Fruit fly (Drosophila melanogaster) whole organism, embryonic: ENCODE measurements around the gene AstA.

Source experiments
- ATbp ChIP-seq: fragments of 200-800 bp; sonication (Bioruptor generic); optimal IDR thresholded peaks from 2 replicates; lab custom pipeline; 2017; ENCODE audit warnings: missing biosample characterization, mild to moderate bottlenecking, missing genetic modification characterization, missing genetic modification reagents
- Antp ChIP-seq: fragments of 200-800 bp; sonication (Bioruptor generic); optimal IDR thresholded peaks from 3 replicates; lab custom pipeline; 2016; ENCODE audit warnings: missing biosample characterization, missing genetic modification characterization
- B-H1 ChIP-seq: fragments of 200-800 bp; sonication (Bioruptor generic); IDR thresholded peaks from 3 replicates; pipeline ENCODE4 v1.3.6; 2022; ENCODE audit warnings: missing biosample characterization, missing genetic modification characterization
- CG11504 ChIP-seq: fragments of 200-800 bp; sonication (Bioruptor generic); optimal IDR thresholded peaks from 3 replicates; lab custom pipeline; 2019; ENCODE audit warnings: missing biosample characterization, mild to moderate bottlenecking, missing genetic modification characterization, moderate library complexity
- CG12104 ChIP-seq: fragments of 200-800 bp; sonication (Bioruptor generic); optimal IDR thresholded peaks from 3 replicates; lab custom pipeline; 2016; ENCODE audit warnings: missing biosample characterization, missing genetic modification characterization
- CG12155 ChIP-seq: fragments of 200-800 bp; sonication (Bioruptor generic); optimal IDR thresholded peaks from 3 replicates; lab custom pipeline; 2016; ENCODE audit warnings: missing biosample characterization, missing genetic modification characterization
- CG12942 ChIP-seq: fragments of 200-800 bp; sonication (Bioruptor generic); optimal IDR thresholded peaks from 3 replicates; lab custom pipeline; 2016; ENCODE audit warnings: missing biosample characterization, missing genetic modification characterization
- CG14860 ChIP-seq: fragments of 200-800 bp; sonication (Bioruptor generic); IDR thresholded peaks from 3 replicates; pipeline ENCODE4 v1.3.6; 2022; ENCODE audit warnings: missing biosample characterization, missing genetic modification characterization; ENCODE audit not compliant: partially characterized antibody
- CG15514 ChIP-seq: fragments of 200-800 bp; sonication (Bioruptor generic); optimal IDR thresholded peaks from 3 replicates; lab custom pipeline; 2017; ENCODE audit warnings: missing biosample characterization, missing genetic modification characterization, mild to moderate bottlenecking, moderate library complexity, missing genetic modification reagents
- CG15696 ChIP-seq: fragments of 200-800 bp; sonication (Bioruptor generic); optimal IDR thresholded peaks from 2 replicates; lab custom pipeline; 2019; ENCODE audit warnings: missing biosample characterization, mild to moderate bottlenecking, missing genetic modification characterization, moderate library complexity
- CG16863 ChIP-seq: fragments of 200-800 bp; sonication (Bioruptor generic); optimal IDR thresholded peaks from 3 replicates; lab custom pipeline; 2016; ENCODE audit warnings: missing biosample characterization, missing genetic modification characterization
- CG18619 ChIP-seq: fragments of 200-800 bp; sonication (Bioruptor generic); optimal IDR thresholded peaks from 3 replicates; lab custom pipeline; 2017; ENCODE audit warnings: missing biosample characterization, mild to moderate bottlenecking, missing genetic modification characterization
- CG32772 ChIP-seq: fragments of 200-800 bp; sonication (Bioruptor generic); IDR thresholded peaks from 2 replicates; pipeline ENCODE4 v1.3.6; 2022; ENCODE audit warnings: missing biosample characterization, missing genetic modification characterization
- CG34422 ChIP-seq: fragments of 200-800 bp; sonication (Bioruptor generic); IDR thresholded peaks from 3 replicates; pipeline ENCODE4 v1.3.6; 2022; ENCODE audit warnings: missing biosample characterization, missing genetic modification characterization
- CG42726 ChIP-seq: fragments of 200-800 bp; sonication (Bioruptor generic); IDR thresholded peaks from 2 replicates; pipeline ENCODE4 v1.3.6; 2022; ENCODE audit warnings: missing biosample characterization, missing genetic modification characterization; ENCODE audit not compliant: partially characterized antibody
- CG4360 ChIP-seq: fragments of 200-800 bp; sonication (Bioruptor generic); IDR thresholded peaks from 2 replicates; pipeline ENCODE4 v1.3.6; 2022; ENCODE audit warnings: missing biosample characterization, missing genetic modification characterization
- CG4730 ChIP-seq: fragments of 200-800 bp; sonication (Bioruptor generic); IDR thresholded peaks from 2 replicates; pipeline ENCODE4 v1.3.6; 2022; ENCODE audit warnings: missing biosample characterization, missing genetic modification characterization
- CG5245 ChIP-seq: fragments of 200-800 bp; sonication (Bioruptor generic); optimal IDR thresholded peaks from 3 replicates; lab custom pipeline; 2016; ENCODE audit warnings: missing biosample characterization, missing genetic modification characterization
- CG5953 ChIP-seq: fragments of 200-800 bp; sonication (Bioruptor generic); IDR thresholded peaks from 2 replicates; pipeline ENCODE4 v1.3.6; 2022; ENCODE audit warnings: missing biosample characterization, missing genetic modification characterization
- CG7745 ChIP-seq: fragments of 200-800 bp; sonication (Bioruptor generic); optimal IDR thresholded peaks from 2 replicates; lab custom pipeline; 2018; ENCODE audit warnings: missing biosample characterization, mild to moderate bottlenecking, missing genetic modification characterization, moderate library complexity
- CG8290 ChIP-seq, 3 experiments: fragments of 200-800 bp; sonication (Bioruptor generic); optimal IDR thresholded peaks; 2 replicates each; lab custom pipeline; 2016 to 2019; ENCODE audit warnings: missing biosample characterization in 3 of 3, missing genetic modification characterization in 3 of 3, mild to moderate bottlenecking in 2 of 3, moderate library complexity in 1 of 3
- CG8359 ChIP-seq: fragments of 200-800 bp; sonication (Bioruptor generic); optimal IDR thresholded peaks from 2 replicates; lab custom pipeline; 2017; ENCODE audit warnings: missing biosample characterization, mild to moderate bottlenecking, missing genetic modification characterization, borderline replicate concordance
- CG9437 ChIP-seq: fragments of 200-800 bp; sonication (Bioruptor generic); optimal IDR thresholded peaks from 2 replicates; lab custom pipeline; 2018; ENCODE audit warnings: missing biosample characterization, mild to moderate bottlenecking, missing genetic modification characterization
- CG9609 ChIP-seq: fragments of 200-800 bp; sonication (Bioruptor generic); optimal IDR thresholded peaks from 3 replicates; lab custom pipeline; 2016; ENCODE audit warnings: missing biosample characterization, missing genetic modification characterization
- Dad ChIP-seq: fragments of 200-800 bp; sonication (Bioruptor generic); optimal IDR thresholded peaks from 3 replicates; lab custom pipeline; 2016; ENCODE audit warnings: missing biosample characterization, missing genetic modification characterization
- Hr3 ChIP-seq: fragments of 200-800 bp; sonication (Bioruptor generic); optimal IDR thresholded peaks from 3 replicates; lab custom pipeline; 2016; ENCODE audit warnings: missing biosample characterization, missing genetic modification characterization
- Kr ChIP-seq: fragments of 200-800 bp; sonication (Bioruptor generic); optimal IDR thresholded peaks from 2 replicates; lab custom pipeline; 2017; ENCODE audit warnings: missing biosample characterization, mild to moderate bottlenecking, missing genetic modification characterization
- Mad ChIP-seq: fragments of 200-800 bp; sonication (Bioruptor generic); optimal IDR thresholded peaks from 2 replicates; lab custom pipeline; 2016; ENCODE audit warnings: missing biosample characterization, missing genetic modification characterization
- NK7.1 ChIP-seq: fragments of 200-800 bp; sonication (Bioruptor generic); optimal IDR thresholded peaks from 3 replicates; lab custom pipeline; 2016; ENCODE audit warnings: missing biosample characterization, missing genetic modification characterization
- Sox102F ChIP-seq: fragments of 200-800 bp; sonication (Bioruptor generic); optimal IDR thresholded peaks from 2 replicates; lab custom pipeline; 2018; ENCODE audit warnings: missing biosample characterization, mild to moderate bottlenecking, missing genetic modification characterization, moderate library complexity
- YL-1 ChIP-seq: fragments of 200-800 bp; sonication (Bioruptor generic); optimal IDR thresholded peaks from 3 replicates; lab custom pipeline; 2017; ENCODE audit warnings: missing biosample characterization, mild to moderate bottlenecking, missing genetic modification characterization
- ap ChIP-seq: fragments of 200-800 bp; sonication (Bioruptor generic); IDR thresholded peaks from 2 replicates; pipeline ENCODE4 v1.3.6; 2022; ENCODE audit warnings: missing biosample characterization, missing genetic modification characterization
- cg ChIP-seq: fragments of 200-800 bp; sonication (Bioruptor generic); optimal IDR thresholded peaks from 3 replicates; lab custom pipeline; 2019; ENCODE audit warnings: missing biosample characterization, mild to moderate bottlenecking, missing genetic modification characterization, moderate library complexity
- dan ChIP-seq: fragments of 200-800 bp; sonication (Bioruptor generic); IDR thresholded peaks from 2 replicates; pipeline ENCODE4 v1.3.6; 2022; ENCODE audit warnings: missing biosample characterization, missing genetic modification characterization
- dpn ChIP-seq, 2 experiments: fragments of 200-800 bp; sonication (Bioruptor generic); optimal IDR thresholded peaks; 3 replicates each; lab custom pipeline; 2016; ENCODE audit warnings: missing biosample characterization in 2 of 2, missing genetic modification characterization in 2 of 2
- eve ChIP-seq, 2 experiments: fragments of >200 bp; optimal IDR thresholded peaks; 2 replicates each; lab custom pipeline; 2017; ENCODE audit warnings: missing biosample characterization in 2 of 2, missing genetic modification characterization in 2 of 2
- gcm ChIP-seq: fragments of 200-800 bp; sonication (Bioruptor generic); optimal IDR thresholded peaks from 2 replicates; lab custom pipeline; 2019; ENCODE audit warnings: missing biosample characterization, mild to moderate bottlenecking, missing genetic modification characterization, moderate library complexity
- gem ChIP-seq: fragments of 200-800 bp; sonication (Bioruptor generic); optimal IDR thresholded peaks from 2 replicates; lab custom pipeline; 2019; ENCODE audit warnings: missing biosample characterization, mild to moderate bottlenecking, missing genetic modification characterization, moderate library complexity
- gro ChIP-seq: fragments of 200-800 bp; sonication (Bioruptor generic); optimal IDR thresholded peaks from 2 replicates; lab custom pipeline; 2016; ENCODE audit warnings: missing biosample characterization, missing genetic modification characterization
- kni ChIP-seq: fragments of 200-800 bp; sonication (Bioruptor generic); optimal IDR thresholded peaks from 3 replicates; lab custom pipeline; 2017; ENCODE audit warnings: mild to moderate bottlenecking, missing biosample characterization, missing genetic modification reagents, missing genetic modification characterization
- lov ChIP-seq, 2 experiments: fragments of 200-800 bp in 1 of 2; fragments of >200 bp in 1 of 2; sonication (Bioruptor generic) in 1 of 2; IDR thresholded peaks in 1 of 2; optimal IDR thresholded peaks in 1 of 2; 2 replicates in 1 of 2; 3 replicates in 1 of 2; pipeline versions ENCODE4 v1.3.6 to Lab custom; 2017 to 2022; ENCODE audit warnings: missing biosample characterization in 1 of 2, missing genetic modification characterization in 1 of 2
- phol ChIP-seq: fragments of 200-800 bp; sonication (Bioruptor generic); optimal IDR thresholded peaks from 3 replicates; lab custom pipeline; 2018; ENCODE audit warnings: missing biosample characterization, mild to moderate bottlenecking, missing genetic modification characterization, moderate library complexity
- stwl ChIP-seq: fragments of 200-800 bp; sonication (Bioruptor generic); optimal IDR thresholded peaks from 3 replicates; lab custom pipeline; 2018; ENCODE audit warnings: missing biosample characterization, mild to moderate bottlenecking, missing genetic modification characterization, moderate library complexity
- tgo ChIP-seq: fragments of 200-800 bp; sonication (Bioruptor generic); IDR thresholded peaks from 3 replicates; pipeline ENCODE4 v1.3.6; 2022; ENCODE audit warnings: missing biosample characterization, missing genetic modification characterization
- wek ChIP-seq: fragments of 200-800 bp; sonication (Bioruptor generic); optimal IDR thresholded peaks from 3 replicates; lab custom pipeline; 2018; ENCODE audit warnings: missing biosample characterization, mild to moderate bottlenecking, missing genetic modification characterization, moderate library complexity
- zfh2 ChIP-seq: fragments of 200-800 bp; sonication (Bioruptor generic); optimal IDR thresholded peaks from 2 replicates; lab custom pipeline; 2016; ENCODE audit warnings: missing biosample characterization, missing genetic modification characterization

The AstA gene

dm6 chr3R:24771273-24772231 lies 6.7 kb upstream of the AstA start, which contains the start of gene CG42331 (continued):
- peak; percentile 66 for TF ChIP-seq kni (GFP tag; lab: Kevin White, UChicago)
- TF ChIP-seq Kr (GFP tag; lab: Kevin White, UChicago), result no peak
- no peak for TF ChIP-seq lov (optimal IDR thresholded peaks at IDR 0.05; lab: Kevin White, UChicago)
- TF ChIP-seq lov (GFP tag; IDR thresholded peaks at IDR 0.05; lab: Robert Waterston, UW), result no peak
- peak; percentile 6 for TF ChIP-seq CG16863
- peak; percentile 66 for TF ChIP-seq CG9437
- TF ChIP-seq Hr3 (GFP tag; lab: Kevin White, UChicago), result peak; percentile 46
- TF ChIP-seq eve (GFP tag; optimal IDR thresholded peaks at IDR 0.05; lab: Kevin White, UChicago), result peak in 1 of 2 experiments; percentile 61
- no peak for TF ChIP-seq CG32772 (GFP tag; lab: Robert Waterston, UW)
- peak in 1 of 2 experiments; percentile 57 for TF ChIP-seq dpn (GFP tag; optimal IDR thresholded peaks at IDR 0.05; lab: Kevin White, UChicago)
- peak; percentile 23 for TF ChIP-seq CG5245 (GFP tag; lab: Kevin White, UChicago)
- peak; percentile 24 for TF ChIP-seq NK7.1
- no peak; the same call in 2 of the 3 replicates for TF ChIP-seq tgo (GFP tag; lab: Robert Waterston, UW)
- no peak for TF ChIP-seq CG42726 (GFP tag; lab: Robert Waterston, UW)
- peak; percentile 7 for TF ChIP-seq CG8359 (GFP tag; lab: Kevin White, UChicago)
- no peak for TF ChIP-seq CG14860 (GFP tag; lab: Robert Waterston, UW)
- peak; percentile 31 for TF ChIP-seq Dad (GFP tag; lab: Kevin White, UChicago)
- TF ChIP-seq Mad (GFP tag; lab: Kevin White, UChicago), result no peak
- TF ChIP-seq cg, result peak; percentile 76
- TF ChIP-seq CG12155 (GFP tag; lab: Kevin White, UChicago), result peak; percentile 56
- TF ChIP-seq CG18619 (GFP tag; lab: Kevin White, UChicago), result peak; percentile 67
- TF ChIP-seq gcm (GFP tag; lab: Kevin White, UChicago), result peak; percentile 57
- no peak for TF ChIP-seq dan (GFP tag; lab: Robert Waterston, UW)
- TF ChIP-seq gro (GFP tag; lab: Kevin White, UChicago), result no peak
- peak; percentile 57; the same call in 2 of the 3 replicates for TF ChIP-seq B-H1
- TF ChIP-seq CG34422 (GFP tag; lab: Robert Waterston, UW), result 0 out of 3 replicates have a peak, but pooled peaks have one; percentile 50
- peak; percentile 76 for TF ChIP-seq Sox102F
- peak; percentile 39 for TF ChIP-seq Antp (GFP tag; lab: Kevin White, UChicago)
- 0 out of 2 replicates have a peak, but pooled peaks have one; percentile 30 for TF ChIP-seq ap (GFP tag; lab: Robert Waterston, UW)
- TF ChIP-seq gem (tag; lab: Kevin White, UChicago), result peak; percentile 86
- TF ChIP-seq ATbp (GFP tag; lab: Kevin White, UChicago), result peak; percentile 66
- peak; percentile 77 for TF ChIP-seq CG11504
- TF ChIP-seq CG4360 (GFP tag; lab: Robert Waterston, UW), result 0 out of 2 replicates have a peak, but pooled peaks have one; percentile 14
- TF ChIP-seq CG15696 (tag; lab: Kevin White, UChicago), result no peak
- TF ChIP-seq CG4730 (GFP tag; lab: Robert Waterston, UW), result no peak
- TF ChIP-seq CG7745 (tag; lab: Kevin White, UChicago), result no peak
- TF ChIP-seq CG9609 (GFP tag; lab: Kevin White, UChicago), result peak; percentile 18
- no peak for TF ChIP-seq CG12942 (GFP tag; lab: Kevin White, UChicago)
- peak; percentile 33 for TF ChIP-seq CG15514 (GFP tag; lab: Kevin White, UChicago)
- peak; percentile 71 for TF ChIP-seq phol
- peak; percentile 28 for TF ChIP-seq zfh2
- no peak for TF ChIP-seq stwl (tag; lab: Kevin White, UChicago)
- peak; percentile 50 for TF ChIP-seq CG12104
- TF ChIP-seq CG5953 (GFP tag; lab: Robert Waterston, UW), result peak; percentile 3; the same call in 1 of the 2 replicates
- TF ChIP-seq wek (GFP tag; lab: Kevin White, UChicago), result no peak
- TF ChIP-seq YL-1 (GFP tag; lab: Kevin White, UChicago), result no peak
- TF ChIP-seq CG8290 (GFP tag; optimal IDR thresholded peaks at IDR 0.05; lab: Kevin White, UChicago), result no peak
- peak in 1 of 2 experiments; percentile 27 for TF ChIP-seq CG8290 (tag; optimal IDR thresholded peaks at IDR 0.05; lab: Kevin White, UChicago)
